Worm (Caenorhabditis elegans): ENCODE results near the gene moc-3.

Gene moc-3

ce11 chrIV:8170264-8170663, 39.9 kb downstream of the moc-3 start (continued):
- peak in 1 of 2 experiments; percentile 48 for TF ChIP-seq mdl-1 (tag; optimal IDR thresholded peaks at IDR 0.05)
- no peak for TF ChIP-seq mxl-2 (GFP tag; conservative IDR thresholded peaks at IDR 0.05)
- peak; percentile 5 for TF ChIP-seq nhr-25 (tag; optimal IDR thresholded peaks at IDR 0.05; ENCODE audit: borderline replicate concordance, insufficient read depth)
- TF ChIP-seq ZK546.5 (tag; optimal IDR thresholded peaks at IDR 0.05): no peak
- no peak for TF ChIP-seq lin-29 (GFP tag; IDR thresholded peaks at IDR 0.05)
- peak; percentile 32 for TF ChIP-seq dve-1 (tag; optimal IDR thresholded peaks at IDR 0.05; ENCODE audit: insufficient read depth)
- TF ChIP-seq arid-1 (GFP tag; conservative IDR thresholded peaks at IDR 0.05): no peak

DNA sequence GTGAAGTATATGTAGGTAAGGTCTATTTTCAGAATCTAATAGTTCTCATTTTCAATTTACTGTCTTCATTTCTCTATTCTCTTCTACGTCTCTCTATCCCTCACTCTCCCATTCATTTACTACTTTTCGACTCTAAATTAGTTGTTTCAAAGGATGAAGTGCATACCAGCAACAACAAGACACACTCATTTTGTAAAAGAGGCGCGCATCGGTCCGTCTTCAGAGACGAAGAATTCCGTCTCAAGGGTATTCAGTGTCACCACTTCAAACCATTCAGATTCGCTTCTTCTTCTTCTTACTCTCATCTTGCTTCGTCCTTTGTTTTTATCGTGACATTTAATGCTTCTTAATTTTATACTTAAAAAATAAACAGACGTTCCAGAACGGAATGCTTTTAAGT, 41.0 kb downstream of the moc-3 start:
- TF ChIP-seq nhr-42 (GFP tag; IDR thresholded peaks at IDR 0.05) (no peak), daf-8 (GFP tag; IDR thresholded peaks at IDR 0.05) (no peak), hlh-11 (tag; optimal IDR thresholded peaks at IDR 0.05) (no peak), ceh-20 (GFP tag; IDR thresholded peaks at IDR 0.05) (no peak), dmd-6 (GFP tag; IDR thresholded peaks at IDR 0.05) (no peak), unc-130 (GFP tag; optimal IDR thresholded peaks at IDR 0.05) (no peak), ZK337.2 (GFP tag; IDR thresholded peaks at IDR 0.05) (no peak), nhr-237 (tag; optimal IDR thresholded peaks at IDR 0.05) (no peak), gei-8 (GFP tag; optimal IDR thresholded peaks at IDR 0.05) (no peak), aly-2 (tag; optimal IDR thresholded peaks at IDR 0.05) (no peak), ama-1 (optimal IDR thresholded peaks at IDR 0.05) (no peak), F10B5.3 (tag; optimal IDR thresholded peaks at IDR 0.05) (no peak), hif-1 (tag; optimal IDR thresholded peaks at IDR 0.05) (no peak), unc-62 (GFP tag; optimal IDR thresholded peaks at IDR 0.05 in 1 of 2) (no peak), unc-62 (tag; optimal IDR thresholded peaks at IDR 0.05) (no peak), sdz-12 (GFP tag; optimal IDR thresholded peaks at IDR 0.05) (no peak), ceh-44 (GFP tag; IDR thresholded peaks at IDR 0.05) (no peak), arid-1 (GFP tag; conservative IDR thresholded peaks at IDR 0.05) (no peak), spr-1 (tag; optimal IDR thresholded peaks at IDR 0.05) (no peak)

ce11 chrIV:8173610-8174009, 43.2 kb downstream of the moc-3 start:
- TF ChIP-seq unc-62 (GFP tag; optimal IDR thresholded peaks at IDR 0.05 in 1 of 2): peak in 1 of 2 experiments; percentile 13
- no peak for TF ChIP-seq unc-62 (tag; optimal IDR thresholded peaks at IDR 0.05)
- TF ChIP-seq T26A8.4 (GFP tag; IDR thresholded peaks at IDR 0.05): no peak

DNA sequence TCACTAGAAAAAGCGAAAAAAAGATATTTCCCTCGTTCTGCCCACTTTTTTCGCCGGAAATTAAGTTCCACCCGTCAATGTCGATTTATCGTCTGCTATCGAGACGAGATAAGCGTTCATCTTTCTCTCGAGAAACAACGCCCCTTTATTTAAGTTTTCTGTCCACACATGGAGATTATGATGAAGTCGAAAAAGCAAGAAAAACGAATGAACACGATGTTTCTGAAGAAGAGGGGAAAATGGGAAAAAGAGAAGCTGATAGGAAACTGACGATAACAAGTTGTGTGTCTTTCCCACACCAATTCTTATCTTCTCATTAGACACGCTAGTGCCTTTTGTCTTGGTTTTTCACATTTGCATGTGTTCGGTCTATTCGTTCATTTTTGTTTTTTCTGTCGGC, 44.4 kb downstream of the moc-3 start:
- TF ChIP-seq hmg-1.1 (GFP tag; IDR thresholded peaks at IDR 0.05) (no peak), nhr-28 (tag; optimal IDR thresholded peaks at IDR 0.05) (peak; percentile 67), dve-1 (tag; optimal IDR thresholded peaks at IDR 0.05; ENCODE audit: insufficient read depth) (peak; percentile 52), gei-8 (GFP tag; optimal IDR thresholded peaks at IDR 0.05) (no peak), F49E8.2 (tag; optimal IDR thresholded peaks at IDR 0.05; ENCODE audit: borderline replicate concordance) (no peak), dmd-6 (GFP tag; IDR thresholded peaks at IDR 0.05) (peak; percentile 63), duxl-1 (tag; optimal IDR thresholded peaks at IDR 0.05; ENCODE audit: poor library complexity) (no peak), hlh-11 (tag; optimal IDR thresholded peaks at IDR 0.05) (peak; percentile 45), ceh-20 (GFP tag; IDR thresholded peaks at IDR 0.05) (0 out of 2 replicates have a peak, but pooled peaks have one; percentile 27), pqm-1 (tag; optimal IDR thresholded peaks at IDR 0.05) (peak; percentile 90), daf-16 (GFP tag; optimal IDR thresholded peaks at IDR 0.05) (no peak), daf-16 (tag; optimal IDR thresholded peaks at IDR 0.05) (peak; percentile 34), nhr-48 (tag; optimal IDR thresholded peaks at IDR 0.05) (peak; percentile 30), dmd-8 (GFP tag; IDR thresholded peaks at IDR 0.05) (no peak), mdl-1 (tag; optimal IDR thresholded peaks at IDR 0.05) (peak in 1 of 2 experiments; percentile 37), T20F7.1 (GFP tag; optimal IDR thresholded peaks at IDR 0.05) (no peak), lin-1 (GFP tag; IDR thresholded peaks at IDR 0.05) (peak; percentile 71; the same call in 1 of the 2 replicates), dpl-1 (GFP tag; optimal IDR thresholded peaks at IDR 0.05) (no peak), nhr-41 (GFP tag; IDR thresholded peaks at IDR 0.05) (0 out of 2 replicates have a peak, but pooled peaks have one; percentile 36), lin-29 (GFP tag; IDR thresholded peaks at IDR 0.05) (no peak), daf-12 (tag; optimal IDR thresholded peaks at IDR 0.05) (no peak), mxl-3 (GFP tag; optimal IDR thresholded peaks at IDR 0.05) (peak; percentile 62), Y75B8A.6 (GFP tag; IDR thresholded peaks at IDR 0.05) (0 out of 2 replicates have a peak, but pooled peaks have one; percentile 33)
